Worm (Caenorhabditis elegans) whole organism, young adult: ENCODE measurements around the gene gei-14.

Source experiments
- C06A6.2 ChIP-seq: fragments of 200-800 bp; sonication (Bioruptor generic); conservative IDR thresholded peaks from 2 replicates; pipeline ENCODE4 v1.3.6; 2022; ENCODE audit warnings: missing genetic modification characterization, missing compliant biosample characterization
- F10E7.11 ChIP-seq: sonication (generic microtip); optimal IDR thresholded peaks from 2 replicates; lab custom pipeline; 2017; ENCODE audit warnings: mild to moderate bottlenecking, missing genetic modification characterization, moderate library complexity, missing compliant biosample characterization
- F39B2.1 ChIP-seq: fragments of 200-800 bp; sonication (Bioruptor generic); IDR thresholded peaks from 2 replicates; pipeline ENCODE4 v1.3.6; 2022; ENCODE audit warnings: missing genetic modification reagents, missing genetic modification characterization, missing compliant biosample characterization
- F49E8.2 ChIP-seq: sonication (generic microtip); optimal IDR thresholded peaks from 3 replicates; lab custom pipeline; 2017; ENCODE audit warnings: missing genetic modification characterization, mild to moderate bottlenecking, missing compliant biosample characterization, antibody characterized with exemption, moderate library complexity; ENCODE audit not compliant: insufficient read depth
- F57C9.4 ChIP-seq: sonication (generic microtip); optimal IDR thresholded peaks from 2 replicates; lab custom pipeline; 2017; ENCODE audit warnings: mild to moderate bottlenecking, missing genetic modification characterization, missing compliant biosample characterization
- K12H6.12 ChIP-seq: fragments of 200-800 bp; sonication (Bioruptor generic); optimal IDR thresholded peaks from 2 replicates; lab custom pipeline; 2018; ENCODE audit warnings: mild to moderate bottlenecking, missing genetic modification characterization, missing compliant biosample characterization
- T26A5.8 ChIP-seq: sonication (generic microtip); optimal IDR thresholded peaks from 2 replicates; lab custom pipeline; 2016; ENCODE audit warnings: missing genetic modification characterization, missing compliant biosample characterization
- ZK185.1 ChIP-seq: sonication (generic microtip); optimal IDR thresholded peaks from 2 replicates; lab custom pipeline; 2016; ENCODE audit warnings: mild to moderate bottlenecking, missing genetic modification characterization, missing compliant biosample characterization; ENCODE audit not compliant: poor library complexity, severe bottlenecking
- atf-7 ChIP-seq: sonication (generic microtip); optimal IDR thresholded peaks from 2 replicates; lab custom pipeline; 2017; ENCODE audit warnings: mild to moderate bottlenecking, missing genetic modification characterization, missing compliant biosample characterization
- athp-1 ChIP-seq: sonication (generic microtip); optimal IDR thresholded peaks from 2 replicates; lab custom pipeline; 2017; ENCODE audit warnings: mild to moderate bottlenecking, missing genetic modification characterization, missing compliant biosample characterization
- cebp-1 ChIP-seq, 2 experiments: fragments of 200-800 bp in 1 of 2; sonication (Bioruptor generic) in 1 of 2; sonication (generic microtip) in 1 of 2; IDR thresholded peaks in 1 of 2; optimal IDR thresholded peaks in 1 of 2; 2 replicates each; pipeline versions ENCODE4 v1.3.6 to Lab custom; 2017 to 2022; ENCODE audit warnings: missing compliant biosample characterization in 2 of 2, missing genetic modification characterization in 2 of 2, mild to moderate bottlenecking in 1 of 2, missing genetic modification reagents in 1 of 2, moderate library complexity in 1 of 2
- cebp-2 ChIP-seq: fragments of 200-800 bp; sonication (Bioruptor generic); IDR thresholded peaks from 2 replicates; pipeline ENCODE4 v1.3.6; 2022; ENCODE audit warnings: missing genetic modification characterization, missing compliant biosample characterization
- chd-7 ChIP-seq: sonication (generic microtip); optimal IDR thresholded peaks from 2 replicates; lab custom pipeline; 2016; ENCODE audit warnings: mild to moderate bottlenecking, missing genetic modification characterization, moderate library complexity, missing compliant biosample characterization
- dpff-1 ChIP-seq: sonication (generic microtip); optimal IDR thresholded peaks from 2 replicates; lab custom pipeline; 2017; ENCODE audit warnings: mild to moderate bottlenecking, missing genetic modification characterization, missing compliant biosample characterization
- hlh-12 ChIP-seq: sonication (generic microtip); optimal IDR thresholded peaks from 2 replicates; lab custom pipeline; 2016; ENCODE audit warnings: missing genetic modification characterization, missing compliant biosample characterization
- hmg-1.2 ChIP-seq: fragments of 200-800 bp; sonication (Bioruptor generic); IDR thresholded peaks from 2 replicates; pipeline ENCODE4 v1.3.6; 2022; ENCODE audit warnings: missing genetic modification reagents, missing genetic modification characterization, missing compliant biosample characterization
- hsf-1 ChIP-seq: fragments of 200-800 bp; sonication (Bioruptor generic); IDR thresholded peaks from 2 replicates; pipeline ENCODE4 v1.3.6; 2022; ENCODE audit warnings: missing genetic modification reagents, missing genetic modification characterization, missing compliant biosample characterization
- lin-26 ChIP-seq: fragments of 200-800 bp; sonication (Bioruptor generic); IDR thresholded peaks from 2 replicates; pipeline ENCODE4 v1.3.6; 2022; ENCODE audit warnings: missing genetic modification reagents, missing genetic modification characterization, missing compliant biosample characterization
- lin-40 ChIP-seq: sonication (generic microtip); optimal IDR thresholded peaks from 2 replicates; lab custom pipeline; 2016; ENCODE audit warnings: missing genetic modification characterization, mild to moderate bottlenecking, missing compliant biosample characterization, missing genotype, missing genetic modification reagents
- lir-1 ChIP-seq: fragments of 200-800 bp; sonication (Bioruptor generic); conservative IDR thresholded peaks from 2 replicates; pipeline ENCODE4 v1.3.6; 2022; ENCODE audit warnings: missing genetic modification reagents, missing genetic modification characterization, missing compliant biosample characterization
- mcd-1 ChIP-seq: fragments of 200-800 bp; sonication (Bioruptor generic); IDR thresholded peaks from 2 replicates; pipeline ENCODE4 v1.3.6; 2022; ENCODE audit warnings: missing genetic modification reagents, missing genetic modification characterization, missing compliant biosample characterization
- mxl-1 ChIP-seq: sonication (generic microtip); optimal IDR thresholded peaks from 2 replicates; lab custom pipeline; 2016; ENCODE audit warnings: missing genetic modification characterization, missing compliant biosample characterization
- nhr-120 ChIP-seq: fragments of 200-800 bp; sonication (Bioruptor generic); IDR thresholded peaks from 2 replicates; pipeline ENCODE4 v1.3.6; 2022; ENCODE audit warnings: missing genetic modification characterization, missing compliant biosample characterization
- nhr-27 ChIP-seq: fragments of 200-800 bp; sonication (Bioruptor generic); optimal IDR thresholded peaks from 2 replicates; lab custom pipeline; 2018; ENCODE audit warnings: mild to moderate bottlenecking, missing genetic modification characterization, moderate library complexity, missing compliant biosample characterization
- nhr-80 ChIP-seq: sonication (generic microtip); optimal IDR thresholded peaks from 2 replicates; lab custom pipeline; 2016; ENCODE audit warnings: missing genetic modification characterization, missing compliant biosample characterization
- sdz-38 ChIP-seq: sonication (generic microtip); optimal IDR thresholded peaks from 2 replicates; lab custom pipeline; 2016; ENCODE audit warnings: missing genotype, missing genetic modification characterization, missing compliant biosample characterization
- snpc-1.1 ChIP-seq: sonication (generic microtip); optimal IDR thresholded peaks from 2 replicates; lab custom pipeline; 2017; ENCODE audit warnings: missing genetic modification characterization, mild to moderate bottlenecking, missing compliant biosample characterization, antibody characterized with exemption, moderate library complexity, missing genotype, missing genetic modification reagents; ENCODE audit not compliant: insufficient read depth
- somi-1 ChIP-seq: fragments of 200-800 bp; sonication (Bioruptor generic); optimal IDR thresholded peaks from 2 replicates; lab custom pipeline; 2018; ENCODE audit warnings: mild to moderate bottlenecking, missing genetic modification characterization, missing compliant biosample characterization
- tbp1 ChIP-seq: fragments of 200-800 bp; sonication (Bioruptor generic); optimal IDR thresholded peaks from 2 replicates; lab custom pipeline; 2018; ENCODE audit warnings: mild to moderate bottlenecking, missing genetic modification characterization, missing compliant biosample characterization
- tlf-1 ChIP-seq: fragments of 200-800 bp; sonication (Bioruptor generic); optimal IDR thresholded peaks from 2 replicates; lab custom pipeline; 2018; ENCODE audit warnings: mild to moderate bottlenecking, missing genetic modification characterization, missing compliant biosample characterization
- xnd-1 ChIP-seq: sonication (generic microtip); optimal IDR thresholded peaks from 2 replicates; lab custom pipeline; 2016; ENCODE audit warnings: missing genotype, missing genetic modification reagents, missing genetic modification characterization, missing compliant biosample characterization
- ztf-22 ChIP-seq: fragments of 200-800 bp; sonication (Bioruptor generic); optimal IDR thresholded peaks from 2 replicates; lab custom pipeline; 2018; ENCODE audit warnings: mild to moderate bottlenecking, missing genetic modification characterization, moderate library complexity, missing compliant biosample characterization
- ztf-26 ChIP-seq: sonication (generic microtip); optimal IDR thresholded peaks from 2 replicates; lab custom pipeline; 2017; ENCODE audit warnings: missing genetic modification characterization, missing compliant biosample characterization
- ztf-28 ChIP-seq: fragments of 200-800 bp; sonication (Bioruptor generic); IDR thresholded peaks from 2 replicates; pipeline ENCODE4 v1.3.6; 2022; ENCODE audit warnings: missing genetic modification reagents, missing genetic modification characterization, missing compliant biosample characterization

gei-14 gene

DNA sequence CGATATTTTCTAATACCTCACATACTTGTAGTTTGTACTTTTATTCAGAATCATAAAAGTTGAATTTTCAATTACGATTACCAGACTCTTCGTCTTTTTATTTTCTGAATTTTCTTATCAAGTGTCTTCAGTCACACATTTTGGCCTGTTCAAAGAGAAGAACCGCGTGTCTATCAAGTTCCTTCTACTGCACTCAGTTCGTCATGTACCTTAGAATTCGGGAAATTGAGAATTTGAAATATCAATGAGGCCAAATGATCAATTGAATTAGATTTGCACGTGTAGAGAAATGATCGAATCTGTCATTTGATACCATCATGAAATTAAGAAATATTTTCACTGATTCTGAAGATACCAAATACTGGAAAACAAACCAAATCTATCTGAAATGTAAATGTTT is 12.5 kb downstream of the gei-14 start:
- TF ChIP-seq hlh-12 (no peak), mcd-1 (GFP tag; lab: Robert Waterston, UW) (no peak), nhr-80 (tag; lab: Kevin White, UChicago) (peak; percentile 47), ztf-26 (peak; percentile 30)

DNA sequence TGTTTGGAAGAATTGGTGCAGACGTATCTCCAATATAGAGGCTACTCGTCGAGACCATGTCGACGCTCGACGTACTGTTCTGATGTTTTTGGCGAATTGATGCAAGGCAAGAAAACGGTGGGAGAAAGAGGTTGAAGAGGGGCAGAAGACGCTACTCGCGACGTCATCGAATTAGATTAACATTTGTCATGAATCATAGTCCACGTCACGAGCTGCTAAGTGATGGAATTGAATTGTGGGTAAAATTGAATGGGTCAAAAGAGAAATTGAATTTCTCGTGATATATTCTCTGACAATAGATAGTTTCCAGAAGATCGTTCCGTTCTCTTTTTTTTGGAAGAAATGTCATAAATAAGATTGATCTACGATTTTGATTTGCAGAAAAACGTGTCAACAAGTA is 16.4 kb downstream of the gei-14 start:
- TF ChIP-seq ztf-26 (peak; percentile 66), C06A6.2 (GFP tag; lab: Robert Waterston, UW) (0 out of 2 replicates have a peak, but pooled peaks have one; percentile 17), ztf-28 (GFP tag; lab: Robert Waterston, UW) (no peak), F10E7.11 (tag; lab: Kevin White, UChicago) (no peak), somi-1 (GFP tag; lab: Kevin White, UChicago) (peak; percentile 52), hsf-1 (GFP tag; lab: Robert Waterston, UW) (0 out of 2 replicates have a peak, but pooled peaks have one; percentile 53), lin-26 (GFP tag; lab: Robert Waterston, UW) (peak; percentile 28; the same call in 1 of the 2 replicates)

DNA sequence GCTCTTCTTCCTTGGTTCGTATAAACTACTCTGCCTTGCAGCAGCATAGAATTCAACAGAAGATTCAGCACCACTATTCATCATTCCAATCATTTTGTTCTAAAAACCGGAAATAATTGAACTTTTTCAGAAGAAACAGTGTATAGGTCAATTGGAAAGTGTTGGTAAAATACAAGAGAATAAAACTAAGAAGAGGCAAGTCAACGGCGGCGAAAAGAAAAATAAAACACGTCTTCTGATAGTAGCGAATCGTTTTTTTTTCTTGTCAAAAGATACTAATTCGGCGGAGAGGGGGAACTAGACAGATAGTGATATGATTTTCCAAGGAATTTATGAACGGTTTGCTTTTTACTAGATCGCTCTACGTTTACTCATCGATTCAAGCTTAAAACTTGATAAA is 17.0 kb downstream of the gei-14 start, which contains the start of gene F35C11.6:
Gene F35C11.6, minus strand, starts transcription at position 101 of the 400 bp plus-strand sequence.
- TF ChIP-seq tlf-1 (GFP tag; lab: Kevin White, UChicago) (no peak), F49E8.2 (tag; lab: Kevin White, UChicago) (no peak), nhr-120 (GFP tag; lab: Robert Waterston, UW) (no peak), dpff-1 (tag; lab: Kevin White, UChicago) (no peak), sdz-38 (tag; lab: Kevin White, UChicago) (no peak), ztf-26 (no peak), somi-1 (GFP tag; lab: Kevin White, UChicago) (no peak), cebp-1 (GFP tag; IDR thresholded peaks at IDR 0.05; lab: Robert Waterston, UW) (no peak), cebp-1 (tag; optimal IDR thresholded peaks at IDR 0.05; lab: Kevin White, UChicago) (no peak), tbp1 (GFP tag; lab: Kevin White, UChicago) (no peak), ZK185.1 (no peak), F39B2.1 (GFP tag; lab: Robert Waterston, UW) (no peak), hmg-1.2 (no peak), chd-7 (tag; lab: Kevin White, UChicago) (no peak), K12H6.12 (no peak)

DNA sequence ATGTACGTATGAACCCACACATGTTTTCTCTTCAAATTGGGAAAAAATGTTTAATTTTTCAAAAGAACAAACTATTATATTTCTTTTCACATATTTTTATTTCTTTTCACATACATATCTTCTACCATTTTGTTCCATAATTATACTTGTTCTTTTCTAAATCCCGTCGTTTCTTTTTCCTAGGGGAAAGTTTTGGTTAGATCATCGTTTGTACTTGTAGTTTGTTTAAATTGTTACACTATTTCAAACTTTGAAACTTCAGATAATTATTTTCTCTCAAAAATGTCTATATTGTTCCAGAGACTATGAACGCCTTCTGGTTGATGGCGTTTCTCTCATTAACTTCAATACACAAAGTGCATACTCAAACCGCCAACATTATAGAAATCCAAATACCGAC is 20.0 kb downstream of the gei-14 start, which contains the start of gene F35C11.7:
Gene F35C11.7, plus strand, starts transcription at position 301 of the 400 bp plus-strand sequence.
- no peak for TF ChIP-seq F57C9.4
- no peak for TF ChIP-seq xnd-1 (tag; lab: Kevin White, UChicago)
- TF ChIP-seq lir-1 (GFP tag; lab: Robert Waterston, UW) = no peak
- TF ChIP-seq mxl-1 (tag; lab: Kevin White, UChicago) = no peak
- TF ChIP-seq ZK185.1 = no peak
- no peak for TF ChIP-seq ztf-22 (GFP tag; lab: Kevin White, UChicago)
- no peak for TF ChIP-seq snpc-1.1
- no peak for TF ChIP-seq nhr-27 (tag; lab: Kevin White, UChicago)
- no peak for TF ChIP-seq athp-1 (tag; lab: Kevin White, UChicago)
- TF ChIP-seq T26A5.8 (tag; lab: Kevin White, UChicago) = no peak
- TF ChIP-seq cebp-2 = no peak
- TF ChIP-seq atf-7 = no peak
- no peak for TF ChIP-seq lin-40
- TF ChIP-seq, all 124 proteins: peak for 0
